Fruit fly (Drosophila melanogaster): Measurements from ENCODE around the gene CanA1.
A peak's percentile ranks its signal among the peaks of the same experiment; 100 is the strongest.

CanA1 gene

dm6 chr3R:31038473-31039424 lies at the start of gene CanA1 (continued):
- TF ChIP-seq CG18262 (tag; optimal IDR thresholded peaks at IDR 0.05) = no peak
- no peak for TF ChIP-seq CG32772 (GFP tag; IDR thresholded peaks at IDR 0.05)
- no peak for TF ChIP-seq cad (GFP tag; optimal IDR thresholded peaks at IDR 0.05)
- TF ChIP-seq HHEX (GFP tag; optimal IDR thresholded peaks at IDR 0.05) = no peak
- TF ChIP-seq hth (optimal IDR thresholded peaks at IDR 0.05) = no peak
- no peak for TF ChIP-seq zfh1 (GFP tag; IDR thresholded peaks at IDR 0.05)
- no peak for TF ChIP-seq lola (GFP tag; optimal IDR thresholded peaks at IDR 0.05)
- no peak for TF ChIP-seq CG11085 (GFP tag; IDR thresholded peaks at IDR 0.05)
- TF ChIP-seq CG15601 (tag; optimal IDR thresholded peaks at IDR 0.05) = no peak
- TF ChIP-seq Asciz (GFP tag; optimal IDR thresholded peaks at IDR 0.05) = no peak
- TF ChIP-seq sr (GFP tag; IDR thresholded peaks at IDR 0.05) = peak; percentile 37; the same call in 1 of the 3 replicates
- TF ChIP-seq CG12071 (GFP tag; optimal IDR thresholded peaks at IDR 0.05) = no peak
- no peak for TF ChIP-seq CG2116 (GFP tag; optimal IDR thresholded peaks at IDR 0.05)
- no peak for TF ChIP-seq ato (GFP tag; IDR thresholded peaks at IDR 0.05; ENCODE audit: partially characterized antibody)
- TF ChIP-seq Rfx (GFP tag; IDR thresholded peaks at IDR 0.05) = peak; percentile 59
- no peak for TF ChIP-seq CG11093 (GFP tag; IDR thresholded peaks at IDR 0.05)
- no peak for TF ChIP-seq Hand (GFP tag; optimal IDR thresholded peaks at IDR 0.05)
- TF ChIP-seq Adf1 (GFP tag; IDR thresholded peaks at IDR 0.05) = no peak
- TF ChIP-seq gcm (GFP tag; optimal IDR thresholded peaks at IDR 0.05) = no peak
- TF ChIP-seq TFAM (GFP tag; optimal IDR thresholded peaks at IDR 0.05) = no peak
- no peak for TF ChIP-seq run (tag; optimal IDR thresholded peaks at IDR 0.05)
- no peak for TF ChIP-seq pnt (GFP tag; optimal IDR thresholded peaks at IDR 0.05)
- 0 out of 2 replicates have a peak, but pooled peaks have one; percentile 23 for TF ChIP-seq Ptx1 (GFP tag; IDR thresholded peaks at IDR 0.05)

DNA sequence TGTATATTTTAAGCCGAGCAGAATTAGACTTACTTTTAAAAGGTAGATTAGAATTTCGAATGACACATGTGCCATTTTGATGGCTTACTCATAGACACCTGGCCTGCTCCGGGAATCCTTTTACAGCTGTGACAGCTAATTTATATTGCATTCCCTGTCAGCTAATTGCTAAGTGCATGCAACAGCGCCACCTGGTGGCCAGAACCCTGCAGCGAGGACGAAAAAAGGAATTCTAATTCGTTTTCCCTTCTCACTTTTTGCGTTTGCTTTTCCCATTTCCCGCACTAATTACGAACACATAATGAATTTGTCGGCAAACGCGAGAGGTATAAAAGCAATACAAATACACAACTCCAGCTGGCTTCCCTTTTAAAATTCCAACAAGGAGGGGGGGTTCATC lies 49.2 kb upstream of the CanA1 start, which contains the start of gene CG31008:
Gene CG31008, minus strand, starts transcription at position 59 of the 400 bp plus-strand sequence.
- TF ChIP-seq CG9609 (GFP tag; optimal IDR thresholded peaks at IDR 0.05) (no peak), Ssrp (tag; optimal IDR thresholded peaks at IDR 0.05) (no peak), CTCF (GFP tag; optimal IDR thresholded peaks at IDR 0.05) (peak; percentile 59), HmgZ (tag; optimal IDR thresholded peaks at IDR 0.05) (no peak), CG32772 (GFP tag; IDR thresholded peaks at IDR 0.05) (no peak), sim (GFP tag; IDR thresholded peaks at IDR 0.05) (no peak)

- TF ChIP-seq ttk (GFP tag; IDR thresholded peaks at IDR 0.05) (no peak), gcm2 (GFP tag; optimal IDR thresholded peaks at IDR 0.05) (no peak), Xbp1 (GFP tag; optimal IDR thresholded peaks at IDR 0.05) (no peak), sima (GFP tag; optimal IDR thresholded peaks at IDR 0.05) (no peak), CG9727 (GFP tag; optimal IDR thresholded peaks at IDR 0.05) (no peak), CG17829 (tag; optimal IDR thresholded peaks at IDR 0.05) (no peak), HLH4C (GFP tag; IDR thresholded peaks at IDR 0.05; ENCODE audit: partially characterized antibody) (no peak)
Measured at dm6 chr3R:30992357-30992756, 46.8 kb upstream of the CanA1 start, which contains the start of gene CG31007. CG31007 (minus strand) TSS chr3R:30992457.

- TF ChIP-seq sens (GFP tag) (no peak), wor (GFP tag; IDR thresholded peaks at IDR 0.05) (no peak), CG11723 (GFP tag; optimal IDR thresholded peaks at IDR 0.05) (no peak), CG16779 (GFP tag; IDR thresholded peaks at IDR 0.05) (no peak), ssp (GFP tag; IDR thresholded peaks at IDR 0.05) (no peak), CG11504 (tag; optimal IDR thresholded peaks at IDR 0.05) (no peak), cad (GFP tag; optimal IDR thresholded peaks at IDR 0.05) (no peak), CG12104 (GFP tag; optimal IDR thresholded peaks at IDR 0.05) (no peak), CG18476 (GFP tag; optimal IDR thresholded peaks at IDR 0.05) (no peak), CG12744 (GFP tag; optimal IDR thresholded peaks at IDR 0.05) (no peak), wek (GFP tag; optimal IDR thresholded peaks at IDR 0.05) (no peak), bbx (GFP tag; IDR thresholded peaks at IDR 0.05; ENCODE audit: partially characterized antibody) (no peak), wdn (GFP tag; IDR thresholded peaks at IDR 0.05) (no peak), CG11456 (GFP tag; IDR thresholded peaks at IDR 0.05) (no peak)
Measured at dm6 chr3R:31006599-31006998, 32.6 kb upstream of the CanA1 start.

Measured in whole organism, embryonic.